Fruit fly (Drosophila melanogaster) whole organism, pupa: Measurements from ENCODE around the gene Mondo.
A peak's percentile ranks its signal among the peaks of the same experiment; 100 is the strongest.

Source experiments
- CG10348 ChIP-seq: fragments of 200-800 bp; sonication (Bioruptor generic); IDR thresholded peaks from 2 replicates; pipeline ENCODE4 v1.3.6; 2022; ENCODE audit warnings: missing biosample characterization, missing genetic modification characterization
- CG12605 ChIP-seq: fragments of 200-800 bp; sonication (Bioruptor generic); IDR thresholded peaks from 2 replicates; pipeline ENCODE4 v1.3.6; 2022; ENCODE audit warnings: missing biosample characterization, missing genetic modification characterization
- CG13204 ChIP-seq: fragments of 200-800 bp; sonication (Bioruptor generic); optimal IDR thresholded peaks from 2 replicates; lab custom pipeline; 2018; ENCODE audit warnings: missing biosample characterization, mild to moderate bottlenecking, missing genetic modification characterization, moderate library complexity
- CG14655 ChIP-seq: fragments of 200-800 bp; sonication (Bioruptor generic); optimal IDR thresholded peaks from 3 replicates; lab custom pipeline; 2017; ENCODE audit warnings: mild to moderate bottlenecking, missing biosample characterization, missing genetic modification reagents, missing genetic modification characterization
- CG15710 ChIP-seq: fragments of 200-800 bp; sonication (Bioruptor generic); optimal IDR thresholded peaks from 2 replicates; lab custom pipeline; 2018; ENCODE audit warnings: missing biosample characterization, mild to moderate bottlenecking, missing genetic modification characterization, moderate library complexity
- CG17806 ChIP-seq: fragments of 200-800 bp; sonication (Bioruptor generic); optimal IDR thresholded peaks from 2 replicates; lab custom pipeline; 2018; ENCODE audit warnings: missing biosample characterization, mild to moderate bottlenecking, missing genetic modification characterization, moderate library complexity
- CG32121 ChIP-seq: fragments of 200-800 bp; sonication (Bioruptor generic); IDR thresholded peaks from 2 replicates; pipeline ENCODE4 v1.3.6; 2022; ENCODE audit warnings: missing biosample characterization, missing genetic modification characterization
- CG34367 ChIP-seq: fragments of 200-800 bp; sonication (Bioruptor generic); optimal IDR thresholded peaks from 2 replicates; lab custom pipeline; 2018; ENCODE audit warnings: missing biosample characterization, mild to moderate bottlenecking, missing genetic modification characterization
- CG4496 ChIP-seq: fragments of 200-800 bp; sonication (Bioruptor generic); IDR thresholded peaks from 3 replicates; pipeline ENCODE4 v1.3.6; 2022; ENCODE audit warnings: missing biosample characterization, missing genetic modification characterization
- CG8159 ChIP-seq: fragments of 200-800 bp; sonication (Bioruptor generic); optimal IDR thresholded peaks from 3 replicates; lab custom pipeline; 2018; ENCODE audit warnings: missing biosample characterization, mild to moderate bottlenecking, missing genetic modification characterization, moderate library complexity
- CG8301 ChIP-seq: fragments of 200-800 bp; sonication (Bioruptor generic); optimal IDR thresholded peaks from 2 replicates; lab custom pipeline; 2018; ENCODE audit warnings: missing biosample characterization, mild to moderate bottlenecking, missing genetic modification characterization
- CG9948 ChIP-seq: fragments of 200-800 bp; sonication (Bioruptor generic); optimal IDR thresholded peaks from 2 replicates; lab custom pipeline; 2018; ENCODE audit warnings: missing biosample characterization, mild to moderate bottlenecking, missing genetic modification characterization, moderate library complexity
- D1 ChIP-seq: fragments of 200-800 bp; sonication (Bioruptor generic); optimal IDR thresholded peaks from 2 replicates; lab custom pipeline; 2018; ENCODE audit warnings: missing biosample characterization, mild to moderate bottlenecking, missing genetic modification characterization, moderate library complexity
- EcR ChIP-seq: fragments of 200-800 bp; sonication (Bioruptor generic); optimal IDR thresholded peaks from 3 replicates; lab custom pipeline; 2019; ENCODE audit warnings: missing biosample characterization, missing genetic modification characterization, mild to moderate bottlenecking, moderate library complexity, missing genetic modification reagents
- Pif1A ChIP-seq: fragments of 200-800 bp; sonication (Bioruptor generic); optimal IDR thresholded peaks from 3 replicates; lab custom pipeline; 2016; ENCODE audit warnings: missing biosample characterization, missing genetic modification characterization
- Pif1B ChIP-seq: fragments of 200-800 bp; sonication (Bioruptor generic); optimal IDR thresholded peaks from 3 replicates; lab custom pipeline; 2016; ENCODE audit warnings: missing biosample characterization, missing genetic modification characterization
- Snoo ChIP-seq: fragments of 200-800 bp; sonication (Bioruptor generic); optimal IDR thresholded peaks from 3 replicates; lab custom pipeline; 2017; ENCODE audit warnings: missing biosample characterization, mild to moderate bottlenecking, missing genetic modification characterization, inconsistent platforms
- fd96Ca ChIP-seq: fragments of 200-800 bp; sonication (Bioruptor generic); IDR thresholded peaks from 3 replicates; pipeline ENCODE4 v1.3.6; 2022; ENCODE audit warnings: missing biosample characterization, missing genetic modification characterization
- gl ChIP-seq: fragments of 200-800 bp; sonication (Bioruptor generic); optimal IDR thresholded peaks from 2 replicates; lab custom pipeline; 2018; ENCODE audit warnings: missing biosample characterization, mild to moderate bottlenecking, missing genetic modification characterization
- rn ChIP-seq: fragments of 200-800 bp; sonication (Bioruptor generic); IDR thresholded peaks from 2 replicates; pipeline ENCODE4 v1.3.6; 2022; ENCODE audit warnings: missing biosample characterization, missing genetic modification characterization

Gene Mondo

dm6 chr2L:21289101-21289500 lies 20.7 kb downstream of the Mondo start:
- TF ChIP-seq CG14655 (no peak), CG8159 (tag; lab: Kevin White, UChicago) (no peak), CG15710 (tag; lab: Kevin White, UChicago) (no peak), CG4496 (no peak), D1 (no peak), Pif1A (no peak), CG32121 (GFP tag; lab: Robert Waterston, UW) (no peak), CG13204 (no peak), EcR (GFP tag; lab: Kevin White, UChicago) (no peak), CG34367 (no peak), CG8301 (tag; lab: Kevin White, UChicago) (no peak)

- TF ChIP-seq CG10348 (GFP tag; lab: Robert Waterston, UW): no peak
- no peak for TF ChIP-seq Pif1B
- no peak for TF ChIP-seq CG13204
- TF ChIP-seq Pif1A: no peak
- TF ChIP-seq CG14655: no peak
- no peak for TF ChIP-seq CG4496
- TF ChIP-seq CG12605 (GFP tag; lab: Robert Waterston, UW): no peak
- TF ChIP-seq, all 21 proteins: peak for 0
Observed at dm6 chr2L:21268140-21268539, 41.7 kb downstream of the Mondo start.

dm6 chr2L:21266277-21266676 lies 43.6 kb downstream of the Mondo start:
- TF ChIP-seq CG34367 (no peak), CG32121 (GFP tag; lab: Robert Waterston, UW) (no peak), Pif1B (no peak), rn (GFP tag; lab: Robert Waterston, UW) (no peak), EcR (GFP tag; lab: Kevin White, UChicago) (no peak), CG8159 (tag; lab: Kevin White, UChicago) (no peak), CG8301 (tag; lab: Kevin White, UChicago) (no peak), D1 (no peak), CG9948 (tag; lab: Kevin White, UChicago) (no peak), CG17806 (no peak)

- TF ChIP-seq Snoo (no peak), Pif1B (peak; percentile 63), CG8301 (tag; lab: Kevin White, UChicago) (peak; percentile 25), CG9948 (tag; lab: Kevin White, UChicago) (peak; percentile 36), CG12605 (GFP tag; lab: Robert Waterston, UW) (no peak), Pif1A (peak; percentile 18), gl (tag; lab: Kevin White, UChicago) (no peak), CG17806 (peak; percentile 4), CG14655 (no peak), CG34367 (no peak)
Observed at dm6 chr2L:21263470-21264146, 46.2 kb downstream of the Mondo start.

- TF ChIP-seq CG32121 (GFP tag; lab: Robert Waterston, UW) (peak; percentile 14; the same call in 1 of the 2 replicates), Pif1B (no peak)
Observed at dm6 chr2L:21262832-21263231, 47.0 kb downstream of the Mondo start, which contains the start of gene CG8671. TSS of gene CG8671 (plus strand) at chr2L:21262956.

- TF ChIP-seq CG9948 (tag; lab: Kevin White, UChicago): peak; percentile 8
- TF ChIP-seq CG17806: peak; percentile 37
- peak; percentile 29 for TF ChIP-seq CG8301 (tag; lab: Kevin White, UChicago)
- TF ChIP-seq Pif1A: peak; percentile 13
- TF ChIP-seq CG13204: no peak
- TF ChIP-seq CG34367: no peak
- TF ChIP-seq CG10348 (GFP tag; lab: Robert Waterston, UW): no peak
- TF ChIP-seq CG32121 (GFP tag; lab: Robert Waterston, UW): peak; percentile 49; the same call in 1 of the 2 replicates
- no peak for TF ChIP-seq CG12605 (GFP tag; lab: Robert Waterston, UW)
- TF ChIP-seq D1: peak; percentile 66
Observed at dm6 chr2L:21260869-21261268, 49.0 kb downstream of the Mondo start.

dm6 chr2L:21259008-21259407 lies 50.8 kb downstream of the Mondo start:
- TF ChIP-seq fd96Ca: no peak
- no peak for TF ChIP-seq Pif1A
- no peak for TF ChIP-seq gl (tag; lab: Kevin White, UChicago)
- TF ChIP-seq D1: no peak
- no peak for TF ChIP-seq CG32121 (GFP tag; lab: Robert Waterston, UW)
- no peak for TF ChIP-seq CG34367
- no peak for TF ChIP-seq EcR (GFP tag; lab: Kevin White, UChicago)
- TF ChIP-seq rn (GFP tag; lab: Robert Waterston, UW): no peak
- no peak for TF ChIP-seq Pif1B

- TF ChIP-seq CG34367 (no peak), CG15710 (tag; lab: Kevin White, UChicago) (no peak), CG10348 (GFP tag; lab: Robert Waterston, UW) (no peak), EcR (GFP tag; lab: Kevin White, UChicago) (peak; percentile 82)
Observed at dm6 chr2L:21251750-21252149, 58.1 kb downstream of the Mondo start.
